Worm (Caenorhabditis elegans) whole organism, L4 larva: Measurements from ENCODE around the gene F48G7.7.

ENCODE experiments used
- ceh-20 ChIP-seq: fragments of 200-800 bp; sonication (Bioruptor generic); IDR thresholded peaks from 2 replicates; pipeline ENCODE4 v1.3.6; 2022; ENCODE audit warnings: missing genetic modification reagents, missing genetic modification characterization, missing compliant biosample characterization
- ceh-28 ChIP-seq: fragments of 150-350 bp; optimal IDR thresholded peaks from 2 replicates; lab custom pipeline; 2014; ENCODE audit warnings: missing biosample characterization, missing genetic modification reagents, missing genetic modification characterization
- snpc-4 ChIP-seq: fragments of 150-350 bp; optimal IDR thresholded peaks from 2 replicates; lab custom pipeline; 2014; ENCODE audit warnings: missing biosample characterization, missing genetic modification characterization

DNA sequence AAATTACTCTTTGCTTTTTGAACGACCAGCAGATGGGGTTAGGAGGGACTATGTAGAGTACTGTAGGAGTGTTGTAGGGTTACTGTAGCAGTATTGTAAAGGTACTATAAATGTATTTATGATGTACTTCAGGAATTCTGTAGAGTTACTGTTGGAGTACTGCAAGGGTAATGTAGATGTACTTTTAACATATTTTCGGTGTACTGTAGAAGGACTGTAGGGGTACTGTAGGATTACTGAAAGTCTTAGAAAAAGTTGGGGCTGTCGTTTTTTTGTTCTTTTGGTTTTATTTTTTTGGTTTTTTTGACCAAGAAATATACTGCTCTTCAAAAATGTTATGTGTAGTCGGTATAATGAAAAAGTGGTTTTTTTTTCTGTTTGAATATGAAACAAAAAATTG, 27.6 kb downstream of the F48G7.7 start:
- TF ChIP-seq snpc-4 (no peak), ceh-28 (tag; lab: Kevin White, UChicago) (no peak), ceh-20 (GFP tag; lab: Robert Waterston, UW) (no peak)
